Worm (Caenorhabditis elegans) whole organism, mixed stage, embryonic: ENCODE data around the gene glit-1.

ENCODE experiments used
- M03D4.4 ChIP-seq: sonication (generic microtip); optimal IDR thresholded peaks from 2 replicates; lab custom pipeline; 2017; ENCODE audit warnings: mild to moderate bottlenecking, missing genetic modification characterization, missing compliant biosample characterization
- bed-3 ChIP-seq: fragments of 200-800 bp; sonication (Bioruptor generic); optimal IDR thresholded peaks from 3 replicates; lab custom pipeline; 2018; ENCODE audit warnings: mild to moderate bottlenecking, missing genetic modification characterization, moderate library complexity, missing compliant biosample characterization
- blmp-1 ChIP-seq: fragments of 150-350 bp; optimal IDR thresholded peaks from 2 replicates; lab custom pipeline; 2014; ENCODE audit warnings: missing biosample characterization, missing genetic modification characterization
- ceh-39 ChIP-seq: fragments of 150-350 bp; optimal IDR thresholded peaks from 2 replicates; lab custom pipeline; 2014; ENCODE audit warnings: missing biosample characterization, missing genetic modification characterization
- ceh-43 ChIP-seq: fragments of 200-800 bp; sonication (Bioruptor generic); optimal IDR thresholded peaks from 2 replicates; lab custom pipeline; 2018; ENCODE audit warnings: mild to moderate bottlenecking, missing genetic modification characterization, moderate library complexity, missing compliant biosample characterization
- ceh-83 ChIP-seq: fragments of 200-800 bp; sonication (Bioruptor generic); optimal IDR thresholded peaks from 2 replicates; lab custom pipeline; 2018; ENCODE audit warnings: mild to moderate bottlenecking, missing genetic modification characterization, missing compliant biosample characterization
- ces-1 ChIP-seq: fragments of 150-350 bp; optimal IDR thresholded peaks from 2 replicates; lab custom pipeline; 2014; ENCODE audit warnings: missing biosample characterization, missing genetic modification reagents, missing genetic modification characterization
- drap-1 ChIP-seq: fragments of 200-800 bp; sonication (Bioruptor generic); optimal IDR thresholded peaks from 3 replicates; lab custom pipeline; 2018; ENCODE audit warnings: mild to moderate bottlenecking, missing genetic modification characterization, missing compliant biosample characterization
- elt-1 ChIP-seq: sonication (generic microtip); optimal IDR thresholded peaks from 2 replicates; lab custom pipeline; 2017; ENCODE audit warnings: missing genetic modification characterization, mild to moderate bottlenecking, missing compliant biosample characterization, antibody characterized with exemption, moderate library complexity, borderline replicate concordance; ENCODE audit not compliant: insufficient read depth
- flh-1 ChIP-seq: fragments of 200-800 bp; sonication (Bioruptor generic); optimal IDR thresholded peaks from 2 replicates; lab custom pipeline; 2018; ENCODE audit warnings: mild to moderate bottlenecking, missing genetic modification characterization, moderate library complexity, missing compliant biosample characterization
- ham-2 ChIP-seq: fragments of 200-800 bp; sonication (Bioruptor generic); optimal IDR thresholded peaks from 2 replicates; lab custom pipeline; 2018; ENCODE audit warnings: mild to moderate bottlenecking, missing genetic modification characterization, missing compliant biosample characterization
- hlh-1 ChIP-seq: fragments of 150-350 bp; optimal IDR thresholded peaks from 2 replicates; lab custom pipeline; 2014; ENCODE audit warnings: missing biosample characterization, missing genetic modification reagents, missing genetic modification characterization
- lin-13 ChIP-seq: fragments of 150-350 bp; optimal IDR thresholded peaks from 2 replicates; lab custom pipeline; 2014; ENCODE audit warnings: missing biosample characterization, missing genetic modification characterization
- lin-32 ChIP-seq: fragments of 200-800 bp; sonication (Bioruptor generic); optimal IDR thresholded peaks from 2 replicates; lab custom pipeline; 2018; ENCODE audit warnings: mild to moderate bottlenecking, missing genetic modification characterization, missing compliant biosample characterization
- lsy-2 ChIP-seq: fragments of 150-350 bp; optimal IDR thresholded peaks from 2 replicates; lab custom pipeline; 2014; ENCODE audit warnings: missing biosample characterization, missing genetic modification characterization
- mab-5 ChIP-seq: fragments of 150-350 bp; optimal IDR thresholded peaks from 2 replicates; lab custom pipeline; 2014; ENCODE audit warnings: missing biosample characterization, missing genetic modification characterization
- mep-1 ChIP-seq: fragments of 150-350 bp; optimal IDR thresholded peaks from 2 replicates; lab custom pipeline; 2017; ENCODE audit warnings: missing biosample characterization, missing genetic modification reagents, missing genetic modification characterization, inconsistent platforms
- nhr-12 ChIP-seq: fragments of 150-350 bp; optimal IDR thresholded peaks from 2 replicates; lab custom pipeline; 2014; ENCODE audit warnings: missing biosample characterization, missing genetic modification characterization
- nhr-237 ChIP-seq: fragments of 150-350 bp; optimal IDR thresholded peaks from 2 replicates; lab custom pipeline; 2014; ENCODE audit warnings: missing biosample characterization, missing genetic modification characterization
- nhr-28 ChIP-seq: fragments of 150-350 bp; optimal IDR thresholded peaks from 2 replicates; lab custom pipeline; 2014; ENCODE audit warnings: missing biosample characterization, missing genetic modification characterization
- nhr-76 ChIP-seq: sonication (generic microtip); optimal IDR thresholded peaks from 2 replicates; lab custom pipeline; 2017; ENCODE audit warnings: missing biosample characterization, missing genetic modification characterization
- pha-4 ChIP-seq: fragments of 150-350 bp; optimal IDR thresholded peaks from 2 replicates; lab custom pipeline; 2018; ENCODE audit warnings: missing biosample characterization, missing genetic modification reagents, missing genetic modification characterization
- snpc-4 ChIP-seq: fragments of 150-350 bp; optimal IDR thresholded peaks from 2 replicates; lab custom pipeline; 2014; ENCODE audit warnings: missing biosample characterization, missing genetic modification characterization
- tbx-8 ChIP-seq: fragments of 200-800 bp; sonication (Bioruptor generic); optimal IDR thresholded peaks from 2 replicates; lab custom pipeline; 2018; ENCODE audit warnings: mild to moderate bottlenecking, missing genetic modification characterization, moderate library complexity, missing compliant biosample characterization
- unc-120 ChIP-seq: sonication (generic microtip); optimal IDR thresholded peaks from 2 replicates; lab custom pipeline; 2017; ENCODE audit warnings: missing genetic modification characterization, missing compliant biosample characterization; ENCODE audit not compliant: poor library complexity, severe bottlenecking
- unc-39 ChIP-seq: fragments of 150-350 bp; optimal IDR thresholded peaks from 2 replicates; lab custom pipeline; 2014; ENCODE audit warnings: missing biosample characterization, missing genetic modification characterization
- unc-62 ChIP-seq: fragments of 150-350 bp; optimal IDR thresholded peaks from 2 replicates; lab custom pipeline; 2014; ENCODE audit warnings: missing biosample characterization, missing genetic modification reagents, missing genetic modification characterization
- zip-8 ChIP-seq: fragments of 150-350 bp; optimal IDR thresholded peaks from 2 replicates; lab custom pipeline; 2014; ENCODE audit warnings: missing biosample characterization, missing genetic modification characterization
- ztf-11 ChIP-seq: fragments of 150-350 bp; optimal IDR thresholded peaks from 2 replicates; lab custom pipeline; 2014; ENCODE audit warnings: missing biosample characterization, missing genetic modification characterization

glit-1 gene

DNA sequence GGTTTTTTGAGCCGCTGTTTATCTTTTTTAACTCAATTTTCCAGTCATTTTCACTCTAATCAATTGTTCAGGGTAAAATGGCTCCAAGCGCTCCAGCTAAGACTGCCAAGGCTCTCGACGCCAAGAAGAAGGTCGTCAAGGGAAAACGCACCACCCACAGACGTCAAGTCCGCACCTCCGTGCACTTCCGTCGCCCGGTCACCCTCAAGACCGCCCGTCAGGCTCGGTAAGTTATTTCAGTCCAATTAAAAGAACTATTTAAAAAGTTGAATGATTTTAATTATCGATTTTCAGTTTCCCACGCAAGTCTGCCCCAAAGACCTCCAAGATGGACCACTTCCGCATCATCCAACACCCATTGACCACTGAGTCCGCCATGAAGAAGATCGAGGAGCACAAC is 3.0 kb downstream of the glit-1 start, which contains the start of gene rpl-25.1:
rpl-25.1 (plus strand) TSS at position 72 of the 400 bp plus-strand sequence.
- TF ChIP-seq nhr-237 (tag; lab: Kevin White, UChicago) (no peak), mab-5 (tag; lab: Kevin White, UChicago) (no peak), ces-1 (GFP tag; lab: Kevin White, UChicago) (no peak), ceh-39 (tag; lab: Kevin White, UChicago) (no peak), flh-1 (GFP tag; lab: Kevin White, UChicago) (no peak), zip-8 (tag; lab: Kevin White, UChicago) (no peak), tbx-8 (GFP tag; lab: Kevin White, UChicago) (no peak), unc-120 (no peak), nhr-28 (tag; lab: Kevin White, UChicago) (no peak), nhr-12 (tag; lab: Kevin White, UChicago) (no peak), lin-32 (GFP tag; lab: Kevin White, UChicago) (no peak), lin-13 (tag; lab: Kevin White, UChicago) (no peak)

DNA sequence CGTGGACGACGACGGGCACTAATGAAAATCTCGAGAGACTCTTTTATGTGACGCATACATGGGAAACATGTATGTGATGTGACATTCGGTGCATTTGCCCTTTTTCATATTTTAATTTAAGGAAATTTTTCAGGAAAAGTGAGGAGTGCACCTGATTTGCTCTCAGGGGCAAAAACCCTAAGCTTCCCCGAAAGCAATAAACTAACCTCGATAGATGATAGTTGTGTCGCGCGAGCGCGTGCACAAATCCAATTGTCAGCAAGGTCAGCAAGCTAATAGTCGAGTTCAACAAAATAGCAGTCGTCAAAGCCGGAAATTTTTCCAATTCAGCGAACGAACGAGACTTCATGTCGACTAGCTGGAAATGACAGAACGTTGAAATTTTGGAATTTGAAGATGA is 6.0 kb downstream of the glit-1 start:
- TF ChIP-seq ces-1 (GFP tag; lab: Kevin White, UChicago) (peak; percentile 66), ham-2 (GFP tag; lab: Kevin White, UChicago) (no peak)

ce11 chrX:4720603-4721529 is 8.8 kb downstream of the glit-1 start, which contains the start of gene F55D10.4:
Gene F55D10.4 (minus strand): TSS chrX:4720653.
- no peak for TF ChIP-seq blmp-1
- TF ChIP-seq ztf-11 (tag; lab: Kevin White, UChicago) = no peak
- no peak for TF ChIP-seq nhr-12 (tag; lab: Kevin White, UChicago)
- no peak for TF ChIP-seq ham-2 (GFP tag; lab: Kevin White, UChicago)
- peak; percentile 41 for TF ChIP-seq ces-1 (GFP tag; lab: Kevin White, UChicago)

DNA sequence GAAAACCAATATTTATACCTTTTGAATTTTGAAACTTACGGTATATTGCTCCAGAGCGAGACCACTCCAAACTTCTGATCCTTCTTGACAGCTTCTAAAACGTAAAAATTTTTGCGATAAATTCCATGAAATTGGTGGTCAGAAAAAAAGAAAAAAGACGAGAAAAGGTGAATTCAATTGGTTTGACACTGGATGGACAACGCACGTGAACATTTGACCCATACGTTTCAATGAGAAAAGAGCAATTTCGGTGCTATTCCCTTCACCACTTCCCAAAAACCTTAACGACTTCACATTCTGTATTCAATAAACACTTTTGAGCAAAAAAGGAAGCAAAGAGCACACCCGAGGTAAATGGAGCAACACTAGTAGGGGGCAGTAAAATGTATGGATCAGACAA is 15.3 kb downstream of the glit-1 start, which contains the start of gene acc-3:
acc-3 (minus strand) TSS at position 101 of the 400 bp plus-strand sequence.
- TF ChIP-seq lin-13 (tag; lab: Kevin White, UChicago) = no peak

ce11 chrX:4732752-4733151 is 20.7 kb downstream of the glit-1 start, which contains the start of gene aman-1:
Gene aman-1 (plus strand): TSS chrX:4733095.
- TF ChIP-seq ham-2 (GFP tag; lab: Kevin White, UChicago) = no peak
- no peak for TF ChIP-seq tbx-8 (GFP tag; lab: Kevin White, UChicago)
- no peak for TF ChIP-seq drap-1 (GFP tag; lab: Kevin White, UChicago)
- TF ChIP-seq ces-1 (GFP tag; lab: Kevin White, UChicago) = no peak
- TF ChIP-seq unc-39 (tag; lab: Kevin White, UChicago) = no peak
- no peak for TF ChIP-seq ceh-83 (GFP tag; lab: Kevin White, UChicago)
- no peak for TF ChIP-seq nhr-237 (tag; lab: Kevin White, UChicago)
- no peak for TF ChIP-seq nhr-12 (tag; lab: Kevin White, UChicago)
- TF ChIP-seq ceh-43 (GFP tag; lab: Kevin White, UChicago) = no peak
- no peak for TF ChIP-seq M03D4.4 (tag; lab: Kevin White, UChicago)
- TF ChIP-seq elt-1 (tag; lab: Kevin White, UChicago) = no peak
- no peak for TF ChIP-seq nhr-76 (tag; lab: Kevin White, UChicago)
- no peak for TF ChIP-seq unc-120
- TF ChIP-seq lsy-2 (tag; lab: Kevin White, UChicago) = no peak
- no peak for TF ChIP-seq blmp-1

DNA sequence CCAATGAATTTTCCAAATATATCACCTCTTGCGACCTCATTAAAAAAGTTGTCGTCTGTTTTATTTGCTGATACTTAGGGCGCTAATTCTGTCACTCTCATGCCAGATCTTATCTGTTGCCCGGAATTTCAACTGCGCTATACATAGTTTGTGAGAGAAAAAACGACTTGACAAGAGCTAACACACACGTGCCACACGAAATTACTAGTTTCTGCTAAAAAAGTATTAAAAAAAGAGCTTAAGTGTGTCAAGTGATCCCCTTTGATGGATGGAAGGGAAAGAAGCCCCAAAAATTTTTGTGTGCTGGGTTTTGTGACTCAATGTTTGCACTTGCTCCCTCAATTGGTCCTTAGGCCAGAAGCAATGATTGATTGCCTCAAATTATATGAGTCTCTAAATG is 28.6 kb downstream of the glit-1 start:
- no peak for TF ChIP-seq hlh-1
- TF ChIP-seq flh-1 (GFP tag; lab: Kevin White, UChicago) = no peak
- TF ChIP-seq snpc-4 (tag; lab: Kevin White, UChicago) = no peak
- TF ChIP-seq pha-4 (tag; lab: Kevin White, UChicago) = no peak
- TF ChIP-seq bed-3 = no peak
- TF ChIP-seq unc-62 (GFP tag; lab: Kevin White, UChicago) = no peak
- no peak for TF ChIP-seq lin-13 (tag; lab: Kevin White, UChicago)
- TF ChIP-seq zip-8 (tag; lab: Kevin White, UChicago) = no peak
- no peak for TF ChIP-seq unc-39 (tag; lab: Kevin White, UChicago)
- no peak for TF ChIP-seq ham-2 (GFP tag; lab: Kevin White, UChicago)
- no peak for TF ChIP-seq drap-1 (GFP tag; lab: Kevin White, UChicago)
- no peak for TF ChIP-seq M03D4.4 (tag; lab: Kevin White, UChicago)
- no peak for TF ChIP-seq mep-1 (tag; lab: Kevin White, UChicago)
- no peak for TF ChIP-seq nhr-76 (tag; lab: Kevin White, UChicago)
- TF ChIP-seq ztf-11 (tag; lab: Kevin White, UChicago) = no peak
- no peak for TF ChIP-seq ceh-83 (GFP tag; lab: Kevin White, UChicago)
- TF ChIP-seq lin-32 (GFP tag; lab: Kevin White, UChicago) = no peak
